Fruit fly (Drosophila melanogaster) whole organism, prepupa: ENCODE measurements around the gene CG7458.

Experiments used
- CG34406 ChIP-seq: fragments of 200-800 bp; sonication (Bioruptor generic); optimal IDR thresholded peaks from 3 replicates; lab custom pipeline; 2016; ENCODE audit warnings: missing biosample characterization, missing genetic modification characterization
- achi ChIP-seq: fragments of 200-800 bp; sonication (Bioruptor generic); optimal IDR thresholded peaks from 3 replicates; lab custom pipeline; 2016; ENCODE audit warnings: missing biosample characterization, missing genetic modification characterization
- cyc ChIP-seq: fragments of 200-800 bp; sonication (Bioruptor generic); optimal IDR thresholded peaks from 3 replicates; lab custom pipeline; 2016; ENCODE audit warnings: missing biosample characterization, missing genetic modification characterization
- eg ChIP-seq: fragments of 200-800 bp; sonication (Bioruptor generic); IDR thresholded peaks from 3 replicates; pipeline ENCODE4 v1.3.6; 2022; ENCODE audit warnings: missing biosample characterization, missing genetic modification characterization

DNA sequence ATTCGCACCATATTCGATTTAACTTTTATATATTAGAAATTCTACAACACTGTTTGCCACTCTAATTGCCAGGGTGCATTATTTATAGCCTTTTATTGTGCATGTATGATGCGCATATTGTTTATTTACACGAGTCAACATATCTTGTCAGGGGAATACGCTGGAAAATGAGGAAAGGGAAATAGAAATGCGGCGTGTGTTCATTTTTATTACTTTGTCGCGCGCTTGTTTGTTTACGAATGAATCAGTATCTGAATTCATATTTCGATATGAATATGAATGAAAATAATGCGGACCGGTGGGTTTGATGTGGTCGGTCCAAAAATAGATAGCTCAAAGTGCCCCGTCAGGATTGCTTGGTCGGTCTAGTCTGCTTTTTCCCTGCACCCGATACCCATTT, 51.2 kb downstream of the CG7458 start:
- no peak for TF ChIP-seq cyc (GFP tag; lab: Kevin White, UChicago)
- no peak for TF ChIP-seq eg (GFP tag; lab: Robert Waterston, UW)
- no peak for TF ChIP-seq CG34406 (GFP tag; lab: Kevin White, UChicago)
- no peak for TF ChIP-seq achi (GFP tag; lab: Kevin White, UChicago)
